Worm (Caenorhabditis elegans): ENCODE measurements around the gene ges-1.

Gene ges-1

DNA sequence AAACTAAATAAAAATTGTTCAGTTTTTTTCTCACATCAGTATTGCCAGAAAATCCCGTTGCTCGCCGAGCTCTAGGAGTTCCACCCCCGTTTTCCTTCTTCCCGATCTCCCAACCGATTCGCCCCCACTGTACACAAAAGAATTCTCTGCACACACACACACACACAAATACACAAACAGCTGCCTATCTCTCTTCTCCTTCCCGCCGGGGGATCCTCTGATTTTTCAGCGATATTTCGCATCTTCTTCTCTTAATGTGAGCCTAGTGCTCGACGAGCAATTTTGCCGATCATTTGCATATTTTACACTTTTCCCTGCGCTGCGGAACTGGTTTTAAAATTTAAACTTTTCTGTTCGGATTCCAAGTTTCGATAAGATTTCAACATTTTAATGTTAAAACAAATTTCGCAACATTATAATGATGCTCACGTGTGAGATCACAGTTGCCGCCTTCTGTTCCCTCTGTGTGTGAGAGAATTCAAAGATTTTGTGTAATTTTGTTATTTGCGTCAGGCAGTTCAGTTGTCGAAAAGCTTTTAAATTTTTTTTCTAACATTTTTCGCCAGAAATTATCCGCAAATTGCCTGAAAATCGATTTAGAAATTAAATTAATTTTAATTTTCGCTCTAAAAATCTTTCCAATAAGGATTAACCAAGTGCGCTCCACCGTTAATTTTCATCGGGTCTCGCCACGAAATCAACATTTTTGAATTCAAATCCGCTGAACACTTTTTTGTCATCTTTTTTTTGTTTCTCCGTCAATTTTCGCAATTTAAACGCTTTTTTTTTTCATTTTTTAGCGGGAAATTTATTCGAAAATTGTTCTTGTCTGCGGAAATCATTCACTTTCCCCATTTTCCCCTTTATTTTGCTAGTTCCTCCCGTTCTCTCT, 39.4 kb upstream of the ges-1 start (continued):
- TF ChIP-seq ZK185.1 (tag; optimal IDR thresholded peaks at IDR 0.05; ENCODE audit: poor library complexity, severe bottlenecking): peak; percentile 43
- TF ChIP-seq lin-54 (GFP tag; optimal IDR thresholded peaks at IDR 0.05): peak; percentile 92
- peak; percentile 30 for TF ChIP-seq xnd-1 (tag; optimal IDR thresholded peaks at IDR 0.05)
- TF ChIP-seq hmg-1.2 (GFP tag; IDR thresholded peaks at IDR 0.05): 0 out of 2 replicates have a peak, but pooled peaks have one; percentile 11
- TF ChIP-seq madf-8 (GFP tag; conservative IDR thresholded peaks at IDR 0.05): peak; percentile 70
- TF ChIP-seq snpc-3.4 (tag; optimal IDR thresholded peaks at IDR 0.05): peak; percentile 6
- TF ChIP-seq pbrm-1 (GFP tag; IDR thresholded peaks at IDR 0.05): peak; percentile 37; the same call in 1 of the 2 replicates
- no peak for TF ChIP-seq Y53G8AR.9 (GFP tag; conservative IDR thresholded peaks at IDR 0.05)

ce11 chrV:1468905-1469304, 37.0 kb upstream of the ges-1 start:
- TF ChIP-seq sea-2 (GFP tag; IDR thresholded peaks at IDR 0.05) (no peak), atf-7 (tag; optimal IDR thresholded peaks at IDR 0.05) (no peak), repo-1 (tag; optimal IDR thresholded peaks at IDR 0.05) (no peak), Y53G8AR.9 (GFP tag; conservative IDR thresholded peaks at IDR 0.05) (no peak), cebp-2 (GFP tag; IDR thresholded peaks at IDR 0.05) (no peak), nhr-27 (tag; optimal IDR thresholded peaks at IDR 0.05) (no peak), madf-10 (tag; optimal IDR thresholded peaks at IDR 0.05) (no peak), F10E7.11 (tag; optimal IDR thresholded peaks at IDR 0.05) (no peak), lin-35 (GFP tag; optimal IDR thresholded peaks at IDR 0.05) (no peak), him-1 (tag; optimal IDR thresholded peaks at IDR 0.05) (no peak), T26A5.8 (tag; optimal IDR thresholded peaks at IDR 0.05) (no peak), aptf-2 (GFP tag; conservative IDR thresholded peaks at IDR 0.05) (no peak), pha-4 (tag; optimal IDR thresholded peaks at IDR 0.05) (no peak), ceh-58 (GFP tag; IDR thresholded peaks at IDR 0.05) (no peak), let-526 (GFP tag; IDR thresholded peaks at IDR 0.05) (no peak), F55B11.4 (tag; optimal IDR thresholded peaks at IDR 0.05; ENCODE audit: borderline replicate concordance, insufficient read depth) (no peak), F57C9.4 (tag; optimal IDR thresholded peaks at IDR 0.05) (no peak), F33H1.4 (GFP tag; IDR thresholded peaks at IDR 0.05) (no peak), D2030.7 (GFP tag; IDR thresholded peaks at IDR 0.05) (no peak)

DNA sequence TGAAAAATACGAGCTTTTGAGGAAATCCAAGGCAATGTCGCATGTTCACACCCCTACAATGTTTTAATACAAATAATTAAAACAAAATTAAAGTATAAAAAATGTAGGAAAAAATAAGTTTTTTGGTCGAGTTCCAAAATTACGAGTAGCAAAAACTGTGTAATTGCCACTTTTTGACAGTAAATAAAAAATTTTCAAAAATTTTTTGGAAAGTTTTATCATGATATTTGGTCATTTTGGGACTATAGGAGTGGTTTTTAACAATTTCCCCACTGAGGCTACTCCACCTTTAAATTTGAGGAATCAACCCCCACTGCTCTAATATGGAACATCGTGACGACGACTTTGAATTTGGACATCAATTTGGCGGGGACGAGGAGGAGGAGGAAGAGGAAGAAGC, 35.5 kb upstream of the ges-1 start, which contains the start of gene gid-8:
TSS of gene gid-8 (plus strand) at position 301 of the 400 bp plus-strand sequence.
- TF ChIP-seq F39B2.1 (GFP tag; IDR thresholded peaks at IDR 0.05): no peak
- TF ChIP-seq dox-1 (GFP tag; IDR thresholded peaks at IDR 0.05): no peak
- no peak for TF ChIP-seq unc-62 (GFP tag; optimal IDR thresholded peaks at IDR 0.05)
- no peak for TF ChIP-seq ccch-3 (GFP tag; optimal IDR thresholded peaks at IDR 0.05)
- TF ChIP-seq egl-44 (GFP tag; IDR thresholded peaks at IDR 0.05): no peak
- TF ChIP-seq F37B4.10 (GFP tag; IDR thresholded peaks at IDR 0.05): no peak
- TF ChIP-seq dpl-1 (GFP tag; optimal IDR thresholded peaks at IDR 0.05): no peak
- TF ChIP-seq B0035.1 (tag; optimal IDR thresholded peaks at IDR 0.05): no peak
- no peak for TF ChIP-seq B0019.2 (GFP tag; conservative IDR thresholded peaks at IDR 0.05)
- no peak for TF ChIP-seq hmg-20 (GFP tag; IDR thresholded peaks at IDR 0.05)
